Worm (Caenorhabditis elegans): Measurements from ENCODE around the gene pph-6.
A peak's percentile ranks its signal among the peaks of the same experiment; 100 is the strongest.

ce11 chrIII:3437139-3437538 is 24.4 kb upstream of the pph-6 start:
- TF ChIP-seq blmp-1 (tag; optimal IDR thresholded peaks at IDR 0.05) (peak; percentile 29), skn-1 (tag; optimal IDR thresholded peaks at IDR 0.05) (no peak), rnt-1 (tag; optimal IDR thresholded peaks at IDR 0.05) (no peak), unc-86 (tag; optimal IDR thresholded peaks at IDR 0.05) (no peak)
